Worm (Caenorhabditis elegans) whole organism, midembryonic: ENCODE results near the gene C16C8.20.
"Not testable (repeated sequence)": the region's sequence is repeated elsewhere in the genome, so short reads cannot be mapped to it uniquely, and the experiment has no call there.

Source experiments
- T22C8.4 ChIP-seq: fragments of 200-800 bp; sonication (Bioruptor generic); IDR thresholded peaks from 2 replicates; pipeline ENCODE4 v1.3.6; 2022; ENCODE audit warnings: missing genetic modification characterization, missing compliant biosample characterization
- cog-1 ChIP-seq: sonication (generic microtip); optimal IDR thresholded peaks from 2 replicates; lab custom pipeline; 2016; ENCODE audit warnings: missing genetic modification characterization, missing compliant biosample characterization
- flt-1 ChIP-seq: fragments of 200-800 bp; sonication (Bioruptor generic); IDR thresholded peaks from 2 replicates; pipeline ENCODE4 v1.3.6; 2022; ENCODE audit warnings: missing genetic modification characterization, missing compliant biosample characterization
- klf-2 ChIP-seq: fragments of 200-800 bp; sonication (Bioruptor generic); conservative IDR thresholded peaks from 2 replicates; pipeline ENCODE4 v1.3.6; 2022; ENCODE audit warnings: missing genetic modification reagents, missing genetic modification characterization, missing compliant biosample characterization
- med-1 ChIP-seq: sonication (generic microtip); optimal IDR thresholded peaks from 2 replicates; lab custom pipeline; 2017; ENCODE audit warnings: missing genetic modification characterization, mild to moderate bottlenecking, missing compliant biosample characterization, antibody characterized with exemption, missing genetic modification reagents; ENCODE audit not compliant: insufficient read depth
- ref-1 ChIP-seq: fragments of 200-800 bp; sonication (Bioruptor generic); conservative IDR thresholded peaks from 2 replicates; pipeline ENCODE4 v1.3.6; 2022; ENCODE audit warnings: missing genetic modification reagents, missing genetic modification characterization, missing compliant biosample characterization
- tab-1 ChIP-seq: fragments of 200-800 bp; sonication (Bioruptor generic); IDR thresholded peaks from 2 replicates; pipeline ENCODE4 v1.3.6; 2022; ENCODE audit warnings: missing genetic modification characterization, missing compliant biosample characterization
- ztf-23 ChIP-seq: fragments of 200-800 bp; sonication (Bioruptor generic); IDR thresholded peaks from 2 replicates; pipeline ENCODE4 v1.3.6; 2022; ENCODE audit warnings: missing genetic modification reagents, missing genetic modification characterization, missing compliant biosample characterization
- ztf-29 ChIP-seq: fragments of 200-800 bp; sonication (Bioruptor generic); IDR thresholded peaks from 2 replicates; pipeline ENCODE4 v1.3.6; 2022; ENCODE audit warnings: missing genetic modification reagents, missing genetic modification characterization, missing compliant biosample characterization

Gene C16C8.20

ce11 chrII:3444280-3444679, 2.5 kb upstream of the C16C8.20 start, which contains the start of gene C16C8.4:
Gene C16C8.4 (minus strand): TSS chrII:3444380.
- no peak for TF ChIP-seq med-1 (GFP tag; lab: Kevin White, UChicago)
- TF ChIP-seq cog-1 = no peak
- TF ChIP-seq klf-2 (GFP tag; lab: Robert Waterston, UW) = no peak
- TF ChIP-seq flt-1 = no peak
- TF ChIP-seq ztf-23 (GFP tag; lab: Robert Waterston, UW) = no peak
- TF ChIP-seq ref-1 (GFP tag; lab: Robert Waterston, UW) = no peak
- TF ChIP-seq ztf-29 (GFP tag; lab: Robert Waterston, UW) = no peak
- TF ChIP-seq T22C8.4 = no peak
- TF ChIP-seq tab-1 (GFP tag; lab: Robert Waterston, UW) = no peak

DNA sequence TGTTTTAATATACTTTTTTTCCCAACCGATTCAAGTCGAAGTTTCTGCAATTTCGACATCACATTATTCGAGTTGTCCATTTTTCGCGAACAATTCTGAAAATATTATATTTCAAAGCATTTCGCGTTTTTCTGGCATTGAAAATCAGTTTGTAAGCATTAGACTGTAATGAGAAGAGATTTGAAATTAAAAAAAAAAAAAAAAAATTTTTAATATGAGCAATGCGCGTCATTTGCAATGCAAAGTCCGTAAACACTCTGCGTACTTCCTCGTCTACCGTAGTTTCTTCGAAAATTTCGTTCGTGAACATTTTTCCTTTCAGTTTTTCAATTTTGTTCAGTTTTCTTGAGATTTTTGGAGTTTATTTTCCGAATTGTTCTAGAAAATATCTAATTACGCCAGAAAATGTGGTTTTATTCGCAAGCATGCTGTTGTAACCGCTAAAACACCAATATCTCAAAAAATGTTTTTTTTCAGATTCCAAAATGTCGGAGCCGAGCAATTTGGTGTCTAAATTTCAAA, 1.4 kb upstream of the C16C8.20 start, which contains the start of the genes C16C8.5 and C16C8.16:
Gene C16C8.5 (minus strand): TSS at position 101 of the 522 bp plus-strand sequence.
Gene C16C8.16 (plus strand): TSS at position 472 of the 522 bp plus-strand sequence.
- no peak for TF ChIP-seq flt-1
- TF ChIP-seq cog-1 = no peak
- no peak for TF ChIP-seq T22C8.4
- TF ChIP-seq ref-1 (GFP tag; lab: Robert Waterston, UW) = no peak
- no peak for TF ChIP-seq tab-1 (GFP tag; lab: Robert Waterston, UW)
- no peak for TF ChIP-seq klf-2 (GFP tag; lab: Robert Waterston, UW)
- no peak for TF ChIP-seq med-1 (GFP tag; lab: Kevin White, UChicago)
- TF ChIP-seq ztf-23 (GFP tag; lab: Robert Waterston, UW) = no peak
- TF ChIP-seq ztf-29 (GFP tag; lab: Robert Waterston, UW) = no peak

DNA sequence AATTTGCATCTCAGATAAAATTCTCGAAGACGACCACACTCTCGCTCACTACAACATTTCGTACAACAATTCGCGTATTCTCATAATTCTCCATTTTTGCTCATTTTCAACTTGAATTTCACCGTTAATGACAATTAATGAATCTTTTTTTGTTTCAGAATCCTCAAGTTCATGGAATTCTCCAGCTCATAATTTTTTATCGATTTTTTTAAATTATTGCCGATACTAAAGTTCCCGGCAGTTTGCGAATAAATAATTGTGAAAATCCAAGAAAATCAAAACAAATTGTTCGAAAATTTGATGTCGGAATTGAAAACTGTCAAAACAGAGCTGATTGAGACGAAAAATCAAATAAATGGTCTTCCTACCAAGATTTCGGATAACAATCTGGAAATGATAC, 1.2 kb downstream of the C16C8.20 start, which contains the start of gene C16C8.21:
Gene C16C8.21 (plus strand): TSS at position 301 of the 400 bp plus-strand sequence.
- TF ChIP-seq cog-1 (no peak), med-1 (GFP tag; lab: Kevin White, UChicago) (no peak), flt-1 (no peak), tab-1 (GFP tag; lab: Robert Waterston, UW) (no peak), T22C8.4 (no peak), ref-1 (GFP tag; lab: Robert Waterston, UW) (no peak), klf-2 (GFP tag; lab: Robert Waterston, UW) (no peak), ztf-23 (GFP tag; lab: Robert Waterston, UW) (no peak), ztf-29 (GFP tag; lab: Robert Waterston, UW) (no peak)

DNA sequence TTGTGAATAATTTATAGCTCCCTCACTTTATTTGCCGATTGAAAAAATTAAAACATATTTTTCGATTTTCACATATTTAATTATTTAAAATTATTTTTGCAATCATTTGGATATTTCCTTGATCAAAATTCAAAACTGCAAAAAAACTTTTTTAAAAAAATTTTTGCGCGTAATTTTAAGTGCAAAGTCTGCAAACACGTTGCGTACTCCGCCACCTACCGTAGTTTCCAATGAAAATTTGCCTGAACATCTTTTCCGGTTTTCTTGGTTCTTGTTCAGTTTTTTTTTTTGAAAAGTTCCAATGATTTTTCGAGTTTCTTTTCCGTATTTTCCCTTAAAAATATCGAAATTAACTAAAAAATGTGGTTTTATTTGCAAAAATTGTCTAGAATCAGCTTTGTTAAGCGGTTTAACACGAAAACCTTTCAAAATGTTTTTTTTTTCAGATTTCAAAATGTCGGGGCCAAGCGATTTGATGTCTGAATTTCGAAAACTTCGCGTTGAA, 2.1 kb downstream of the C16C8.20 start, which contains the start of gene C16C8.25:
Gene C16C8.25 (plus strand): TSS at position 455 of the 505 bp plus-strand sequence.
- no peak for TF ChIP-seq klf-2 (GFP tag; lab: Robert Waterston, UW)
- no peak for TF ChIP-seq tab-1 (GFP tag; lab: Robert Waterston, UW)
- TF ChIP-seq ref-1 (GFP tag; lab: Robert Waterston, UW) = no peak
- TF ChIP-seq med-1 (GFP tag; lab: Kevin White, UChicago) = no peak
- TF ChIP-seq ztf-23 (GFP tag; lab: Robert Waterston, UW) = no peak
- TF ChIP-seq cog-1 = no peak
- TF ChIP-seq flt-1 = no peak
- TF ChIP-seq ztf-29 (GFP tag; lab: Robert Waterston, UW) = no peak
- TF ChIP-seq T22C8.4 = no peak

ce11 chrII:3449514-3449913, 2.8 kb downstream of the C16C8.20 start, which contains the start of gene C16C8.14:
Gene C16C8.14 (plus strand): TSS chrII:3449814.
- not testable (repeated sequence) for TF ChIP-seq flt-1; T22C8.4; ztf-23 (GFP tag; lab: Robert Waterston, UW)

- TF ChIP-seq T22C8.4 (no peak), ref-1 (GFP tag; lab: Robert Waterston, UW) (no peak), tab-1 (GFP tag; lab: Robert Waterston, UW) (no peak), ztf-23 (GFP tag; lab: Robert Waterston, UW) (no peak), cog-1 (no peak), ztf-29 (GFP tag; lab: Robert Waterston, UW) (no peak), med-1 (GFP tag; lab: Kevin White, UChicago) (no peak), flt-1 (no peak), klf-2 (GFP tag; lab: Robert Waterston, UW) (no peak)
Measured at ce11 chrII:3452421-3452820, 5.7 kb downstream of the C16C8.20 start, which contains the start of gene C16C8.12. Gene C16C8.12 (plus strand): TSS chrII:3452721.

DNA sequence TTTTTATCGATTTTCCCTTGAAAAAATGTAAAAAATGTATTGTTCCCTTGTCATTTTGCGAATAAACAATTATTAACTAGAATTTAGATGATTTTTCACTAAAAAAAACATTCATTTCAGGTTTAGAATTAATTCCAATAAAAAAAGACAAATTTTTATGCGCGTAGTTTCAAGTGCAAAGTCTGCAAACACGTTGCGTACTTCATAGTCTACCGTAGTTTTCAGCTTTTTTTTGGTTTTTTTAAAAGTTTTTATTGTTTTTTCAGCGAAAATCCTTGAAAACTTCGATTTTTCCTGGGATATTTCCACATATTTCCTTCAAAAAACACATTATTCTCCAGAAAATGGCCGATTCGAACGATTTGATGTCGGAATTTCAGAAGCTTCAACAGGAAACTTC, 6.8 kb downstream of the C16C8.20 start, which contains the start of gene C16C8.11:
Gene C16C8.11 (plus strand): TSS at position 188 of the 400 bp plus-strand sequence.
- TF ChIP-seq cog-1 (no peak), T22C8.4 (no peak), ref-1 (GFP tag; lab: Robert Waterston, UW) (no peak), ztf-23 (GFP tag; lab: Robert Waterston, UW) (no peak), tab-1 (GFP tag; lab: Robert Waterston, UW) (no peak), klf-2 (GFP tag; lab: Robert Waterston, UW) (no peak), flt-1 (no peak), med-1 (GFP tag; lab: Kevin White, UChicago) (no peak), ztf-29 (GFP tag; lab: Robert Waterston, UW) (no peak)

DNA sequence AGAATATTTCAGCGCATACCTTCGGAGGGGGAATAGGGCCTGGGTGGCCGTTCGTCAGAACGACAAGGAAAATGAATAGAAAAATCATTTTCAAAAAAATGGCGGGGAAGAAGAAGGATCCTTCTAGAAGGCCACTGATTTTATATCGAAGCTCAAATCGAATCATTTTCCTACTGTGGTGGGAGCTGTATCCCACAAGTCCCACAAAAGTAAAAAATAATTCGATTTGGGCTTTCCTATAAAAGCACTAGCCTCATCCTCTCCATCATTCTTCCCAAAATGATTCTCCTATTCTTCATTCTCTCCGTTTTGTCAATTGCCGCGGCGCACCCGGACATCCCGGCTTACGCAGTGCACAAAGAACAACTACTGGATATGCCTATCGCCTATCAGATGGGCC, 11.5 kb downstream of the C16C8.20 start, which contains the start of the genes C16C8.26 and C16C8.19:
Gene C16C8.26 (minus strand): TSS at position 101 of the 400 bp plus-strand sequence.
Gene C16C8.19 (plus strand): TSS at position 279 of the 400 bp plus-strand sequence.
- TF ChIP-seq klf-2 (GFP tag; lab: Robert Waterston, UW) (no peak), ztf-23 (GFP tag; lab: Robert Waterston, UW) (no peak), ref-1 (GFP tag; lab: Robert Waterston, UW) (no peak), T22C8.4 (no peak), cog-1 (no peak), tab-1 (GFP tag; lab: Robert Waterston, UW) (no peak), med-1 (GFP tag; lab: Kevin White, UChicago) (no peak), flt-1 (no peak), ztf-29 (GFP tag; lab: Robert Waterston, UW) (no peak; the same call in 1 of the 2 replicates)

ce11 chrII:3459199-3459598, 12.5 kb downstream of the C16C8.20 start:
- no peak for TF ChIP-seq flt-1
- no peak for TF ChIP-seq klf-2 (GFP tag; lab: Robert Waterston, UW)
- no peak for TF ChIP-seq ref-1 (GFP tag; lab: Robert Waterston, UW)
- TF ChIP-seq cog-1 = no peak
- TF ChIP-seq ztf-23 (GFP tag; lab: Robert Waterston, UW) = no peak
